Fruit fly (Drosophila melanogaster) whole organism, wandering third instar larva: ENCODE measurements around the gene Pus1.

Experiments
- CG32264 ChIP-seq: fragments of 200-800 bp; sonication (Bioruptor generic); optimal IDR thresholded peaks from 2 replicates; lab custom pipeline; 2016; ENCODE audit warnings: missing biosample characterization, missing genetic modification characterization
- CrebA ChIP-seq: fragments of 200-800 bp; sonication (Bioruptor generic); optimal IDR thresholded peaks from 2 replicates; lab custom pipeline; 2016; ENCODE audit warnings: missing biosample characterization, mild to moderate bottlenecking, missing genetic modification characterization, borderline replicate concordance
- Dfd ChIP-seq: fragments of >200 bp; optimal IDR thresholded peaks from 2 replicates; lab custom pipeline; 2017; ENCODE audit warnings: missing biosample characterization, missing genetic modification characterization
- HLH106 ChIP-seq: fragments of 200-800 bp; optimal IDR thresholded peaks from 3 replicates; lab custom pipeline; 2019; ENCODE audit warnings: missing biosample characterization, mild to moderate bottlenecking, missing genetic modification characterization, moderate library complexity
- Hnf4 ChIP-seq: fragments of 200-800 bp; sonication (Bioruptor generic); optimal IDR thresholded peaks from 2 replicates; lab custom pipeline; 2016; ENCODE audit warnings: missing biosample characterization, mild to moderate bottlenecking, missing genetic modification characterization
- Hr78 ChIP-seq: fragments of >200 bp; optimal IDR thresholded peaks from 2 replicates; lab custom pipeline; 2017; ENCODE audit warnings: missing biosample characterization, missing genetic modification characterization
- Hr83 ChIP-seq: fragments of 200-300 bp; sonication (Bioruptor generic); optimal IDR thresholded peaks from 2 replicates; lab custom pipeline; 2016; ENCODE audit warnings: missing biosample characterization, mild to moderate bottlenecking, missing genetic modification characterization, moderate library complexity; ENCODE audit not compliant: poor library complexity, severe bottlenecking
- Jra ChIP-seq: sonication (Bioruptor generic); optimal IDR thresholded peaks from 2 replicates; lab custom pipeline; 2016; ENCODE audit warnings: missing biosample characterization, missing genetic modification characterization
- Mio ChIP-seq: sonication (Bioruptor generic); optimal IDR thresholded peaks from 2 replicates; lab custom pipeline; 2016; ENCODE audit warnings: missing biosample characterization, missing genetic modification characterization
- OdsH ChIP-seq: fragments of 200-800 bp; sonication (Bioruptor generic); optimal IDR thresholded peaks from 2 replicates; lab custom pipeline; 2016; ENCODE audit warnings: missing biosample characterization, mild to moderate bottlenecking, missing genetic modification characterization
- Rel ChIP-seq, 2 experiments: fragments of 200-800 bp; sonication (Bioruptor generic) in 1 of 2; optimal IDR thresholded peaks; 2 replicates in 1 of 2; 3 replicates in 1 of 2; lab custom pipeline; 2016 to 2019; ENCODE audit warnings: mild to moderate bottlenecking in 2 of 2, missing biosample characterization in 2 of 2, missing genetic modification characterization in 2 of 2, moderate library complexity in 1 of 2
- Sp1 ChIP-seq: fragments of 200-800 bp; sonication (Bioruptor generic); optimal IDR thresholded peaks from 3 replicates; lab custom pipeline; 2019; ENCODE audit warnings: missing biosample characterization, mild to moderate bottlenecking, missing genetic modification characterization, moderate library complexity
- br ChIP-seq: fragments of 200-800 bp; sonication (Bioruptor generic); optimal IDR thresholded peaks from 2 replicates; lab custom pipeline; 2016; ENCODE audit warnings: missing biosample characterization, missing genetic modification characterization
- dl ChIP-seq, 2 experiments: fragments of 175-275, 200-275 bp in 1 of 2; fragments of 200-275 bp in 1 of 2; sonication (Bioruptor generic); optimal IDR thresholded peaks; lab custom pipeline; 2018; ENCODE audit warnings: mild to moderate bottlenecking in 2 of 2, missing biosample characterization in 2 of 2, missing genetic modification characterization in 2 of 2, moderate library complexity in 2 of 2; ENCODE audit not compliant: partially characterized antibody in 2 of 2, insufficient read depth in 1 of 2
- ey ChIP-seq: fragments of 200-800 bp; sonication (Bioruptor generic); optimal IDR thresholded peaks from 2 replicates; lab custom pipeline; 2016; ENCODE audit warnings: missing biosample characterization, missing genetic modification characterization
- foxo ChIP-seq, 2 experiments: fragments of 200-800 bp; sonication (Bioruptor generic); optimal IDR thresholded peaks; 2 replicates in 1 of 2; 3 replicates in 1 of 2; lab custom pipeline; 2016 to 2017; ENCODE audit warnings: missing biosample characterization in 2 of 2, missing genetic modification characterization in 2 of 2
- fru ChIP-seq: fragments of 200-800 bp; sonication (Bioruptor generic); optimal IDR thresholded peaks from 3 replicates; lab custom pipeline; 2016; ENCODE audit warnings: missing biosample characterization, mild to moderate bottlenecking, missing genetic modification characterization
- h ChIP-seq: fragments of 200-800 bp; sonication (Bioruptor generic); optimal IDR thresholded peaks from 3 replicates; lab custom pipeline; 2016; ENCODE audit warnings: missing biosample characterization, mild to moderate bottlenecking, missing genetic modification characterization
- jim ChIP-seq: fragments of 175-275, 200-325 bp; sonication (Bioruptor generic); optimal IDR thresholded peaks from 2 replicates; lab custom pipeline; 2016; ENCODE audit warnings: missing biosample characterization, mild to moderate bottlenecking, missing genetic modification characterization
- pan ChIP-seq: fragments of >200 bp; optimal IDR thresholded peaks from 2 replicates; lab custom pipeline; 2017
- psq ChIP-seq: fragments of 200-800 bp; sonication (Bioruptor generic); optimal IDR thresholded peaks from 3 replicates; lab custom pipeline; 2017; ENCODE audit warnings: missing biosample characterization, mild to moderate bottlenecking, missing genetic modification characterization, moderate library complexity
- sage ChIP-seq: fragments of 200-800 bp; sonication (Bioruptor generic); optimal IDR thresholded peaks from 2 replicates; lab custom pipeline; 2016; ENCODE audit warnings: missing biosample characterization, mild to moderate bottlenecking, missing genetic modification characterization
- sv ChIP-seq: fragments of 200-800 bp; sonication (Bioruptor generic); optimal IDR thresholded peaks from 3 replicates; lab custom pipeline; 2016; ENCODE audit warnings: missing biosample characterization, missing genetic modification characterization
- tai ChIP-seq: sonication (Bioruptor generic); optimal IDR thresholded peaks from 2 replicates; lab custom pipeline; 2016; ENCODE audit warnings: missing biosample characterization, missing genetic modification characterization
- woc ChIP-seq: sonication (Bioruptor generic); optimal IDR thresholded peaks from 2 replicates; lab custom pipeline; 2016; ENCODE audit warnings: missing biosample characterization, mild to moderate bottlenecking, missing genetic modification characterization

Gene Pus1

dm6 chr3R:20565546-20565948 is 26.9 kb downstream of the Pus1 start (continued):
- TF ChIP-seq jim (GFP tag; lab: Kevin White, UChicago), result no peak
- peak; percentile 5 for TF ChIP-seq OdsH (GFP tag; lab: Kevin White, UChicago)
- no peak for TF ChIP-seq fru (GFP tag; lab: Kevin White, UChicago)
- TF ChIP-seq Mio (GFP tag; lab: Kevin White, UChicago), result no peak
- TF ChIP-seq pan, result no peak
- no peak for TF ChIP-seq CG32264 (GFP tag; lab: Kevin White, UChicago)
- TF ChIP-seq Hnf4 (GFP tag; lab: Kevin White, UChicago), result no peak
- peak; percentile 32 for TF ChIP-seq sage (GFP tag; lab: Kevin White, UChicago)
- TF ChIP-seq Sp1 (GFP tag; lab: Kevin White, UChicago), result peak; percentile 10
- no peak for TF ChIP-seq HLH106 (tag; lab: Kevin White, UChicago)

DNA sequence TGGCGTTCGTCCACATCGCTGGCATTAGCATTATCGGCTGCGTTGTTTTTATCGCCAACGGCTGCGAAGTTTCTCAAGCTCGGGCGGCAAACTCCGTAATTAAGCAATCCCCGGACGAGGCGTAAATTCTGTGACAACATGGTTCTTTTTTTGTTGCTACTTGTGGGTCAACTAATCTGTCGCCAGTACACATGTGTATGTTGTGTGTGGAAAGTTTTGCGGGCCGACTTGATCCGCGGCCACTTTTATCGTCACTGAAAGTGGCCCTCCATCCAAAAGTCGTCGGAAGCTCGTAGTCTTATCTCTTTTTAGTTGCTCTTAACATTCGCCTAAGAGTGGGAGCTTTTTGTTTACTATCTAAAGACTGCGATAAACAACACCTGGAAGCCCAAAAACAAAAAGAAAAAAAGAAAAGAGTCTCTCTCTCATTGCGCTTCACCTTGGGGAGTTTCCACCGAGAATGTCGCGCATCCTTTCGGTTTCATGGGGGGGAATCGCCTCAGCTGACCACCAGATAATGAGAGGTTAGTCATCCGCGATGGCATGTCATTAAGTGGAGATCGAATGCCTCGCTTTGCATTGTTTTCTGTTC is 28.5 kb downstream of the Pus1 start, which contains the start of gene CG10877:
Gene CG10877, minus strand, starts transcription at position 238 of the 592 bp plus-strand sequence.
- TF ChIP-seq sage (GFP tag; lab: Kevin White, UChicago) (no peak), br (no peak), dl (GFP tag; optimal IDR thresholded peaks at IDR 0.05; lab: Kevin White, UChicago; ENCODE audit: insufficient read depth in 1 of 2, partially characterized antibody in 2 of 2) (peak in 1 of 2 experiments; percentile 24), woc (GFP tag; lab: Kevin White, UChicago) (no peak), Rel (GFP tag; optimal IDR thresholded peaks at IDR 0.05; lab: Kevin White, UChicago) (no peak), Rel (tag; optimal IDR thresholded peaks at IDR 0.05; lab: Kevin White, UChicago) (peak; percentile 27), Sp1 (GFP tag; lab: Kevin White, UChicago) (peak; percentile 3), Jra (GFP tag; lab: Kevin White, UChicago) (peak; percentile 5), psq (GFP tag; lab: Kevin White, UChicago) (no peak), fru (GFP tag; lab: Kevin White, UChicago) (no peak)
- TF ChIP-seq, all 38 proteins: peak for 4

- TF ChIP-seq tai (GFP tag; lab: Kevin White, UChicago) (no peak), sage (GFP tag; lab: Kevin White, UChicago) (no peak), Sp1 (GFP tag; lab: Kevin White, UChicago) (no peak), br (no peak), Hr83 (GFP tag; lab: Kevin White, UChicago) (no peak), sv (no peak), Hr78 (no peak), dl (GFP tag; optimal IDR thresholded peaks at IDR 0.05; lab: Kevin White, UChicago; ENCODE audit: insufficient read depth in 1 of 2, partially characterized antibody in 2 of 2) (no peak), ey (GFP tag; lab: Kevin White, UChicago) (peak; percentile 9), h (GFP tag; lab: Kevin White, UChicago) (peak; percentile 3), psq (GFP tag; lab: Kevin White, UChicago) (no peak), CrebA (GFP tag; lab: Kevin White, UChicago) (no peak), Dfd (GFP tag; lab: Kevin White, UChicago) (no peak), fru (GFP tag; lab: Kevin White, UChicago) (peak; percentile 8)
These were observed 31.7 kb downstream of the Pus1 start, which contains the start of gene CG5191 for dm6 chr3R:20560668-20561226. CG5191 (plus strand) TSS chr3R:20560865.

dm6 chr3R:20560019-20560667 is 32.3 kb downstream of the Pus1 start, which contains the start of gene CG15922:
CG15922 (minus strand) TSS chr3R:20560280.
- TF ChIP-seq foxo (GFP tag; optimal IDR thresholded peaks at IDR 0.05; lab: Kevin White, UChicago), result no peak
- no peak for TF ChIP-seq ey (GFP tag; lab: Kevin White, UChicago)
- TF ChIP-seq Hr83 (GFP tag; lab: Kevin White, UChicago), result no peak
- TF ChIP-seq psq (GFP tag; lab: Kevin White, UChicago), result no peak

dm6 chr3R:20558106-20558489 is 34.4 kb downstream of the Pus1 start:
- TF ChIP-seq Rel (GFP tag; optimal IDR thresholded peaks at IDR 0.05; lab: Kevin White, UChicago) (no peak), Rel (tag; optimal IDR thresholded peaks at IDR 0.05; lab: Kevin White, UChicago) (peak; percentile 67), CrebA (GFP tag; lab: Kevin White, UChicago) (no peak), fru (GFP tag; lab: Kevin White, UChicago) (no peak), sage (GFP tag; lab: Kevin White, UChicago) (no peak), Hr83 (GFP tag; lab: Kevin White, UChicago) (peak; percentile 29)
- TF ChIP-seq, all 38 proteins: peak for 2
